Worm (Caenorhabditis elegans) whole organism, young adult: ENCODE data around the gene ssr-2.

Experiments
- T07F8.4 ChIP-seq: sonication (generic microtip); optimal IDR thresholded peaks from 2 replicates; lab custom pipeline; 2016; ENCODE audit warnings: mild to moderate bottlenecking, missing genetic modification characterization, moderate library complexity, missing compliant biosample characterization
- hsf-1 ChIP-seq: fragments of 200-800 bp; sonication (Bioruptor generic); IDR thresholded peaks from 2 replicates; pipeline ENCODE4 v1.3.6; 2022; ENCODE audit warnings: missing genetic modification reagents, missing genetic modification characterization, missing compliant biosample characterization
- pha-4 ChIP-seq: fragments of 150-350 bp; sonication (generic microtip); optimal IDR thresholded peaks from 2 replicates; lab custom pipeline; 2014; ENCODE audit warnings: missing biosample characterization, missing genetic modification reagents, missing genetic modification characterization

ce11 chrX:2819747-2820146, 7.8 kb downstream of the ssr-2 start:
- TF ChIP-seq hsf-1 (GFP tag; lab: Robert Waterston, UW) = no peak
- TF ChIP-seq T07F8.4 (tag; lab: Kevin White, UChicago) = no peak
- no peak for TF ChIP-seq pha-4 (tag; lab: Kevin White, UChicago)
